Worm (Caenorhabditis elegans) whole organism, early embryonic: ENCODE results near the gene T01B7.5.

Experiments used
- F13C5.2 ChIP-seq: sonication (generic microtip); optimal IDR thresholded peaks from 2 replicates; lab custom pipeline; 2017; ENCODE audit warnings: mild to moderate bottlenecking, missing genetic modification characterization, inconsistent platforms, missing compliant biosample characterization
- aly-1 ChIP-seq: sonication (generic microtip); optimal IDR thresholded peaks from 2 replicates; lab custom pipeline; 2016; ENCODE audit warnings: missing genetic modification characterization, missing compliant biosample characterization
- hmg-4 ChIP-seq: fragments of 200-800 bp; sonication (Bioruptor generic); optimal IDR thresholded peaks from 2 replicates; lab custom pipeline; 2018; ENCODE audit warnings: mild to moderate bottlenecking, missing genetic modification characterization, missing compliant biosample characterization
- tbx-37 ChIP-seq: fragments of 200-800 bp; sonication (Bioruptor generic); conservative IDR thresholded peaks from 2 replicates; pipeline ENCODE4 v1.3.6; 2022; ENCODE audit warnings: missing genetic modification reagents, missing genetic modification characterization, missing compliant biosample characterization

ce11 chrII:8751042-8751441, 34.4 kb downstream of the T01B7.5 start:
- TF ChIP-seq aly-1 (tag; lab: Kevin White, UChicago) = no peak
- TF ChIP-seq F13C5.2 (tag; lab: Kevin White, UChicago) = no peak
- no peak for TF ChIP-seq hmg-4
- no peak for TF ChIP-seq tbx-37 (GFP tag; lab: Robert Waterston, UW)
